Fruit fly (Drosophila melanogaster) whole organism, embryonic: Measurements from ENCODE around the gene Dhc93AB.
A peak's percentile ranks its signal among the peaks of the same experiment; 100 is the strongest.

Source experiments
- Aef1 ChIP-seq: fragments of 200-800 bp; sonication (Bioruptor generic); IDR thresholded peaks from 3 replicates; pipeline ENCODE4 v1.3.6; 2022; ENCODE audit warnings: missing biosample characterization, missing genetic modification characterization
- Blimp-1 ChIP-seq: fragments of 200-800 bp; sonication (Bioruptor generic); optimal IDR thresholded peaks from 3 replicates; lab custom pipeline; 2018; ENCODE audit warnings: missing biosample characterization, missing genetic modification characterization, mild to moderate bottlenecking, moderate library complexity, missing genetic modification reagents
- CG10321 ChIP-seq: fragments of 200-800 bp; sonication (Bioruptor generic); IDR thresholded peaks from 2 replicates; pipeline ENCODE4 v1.3.6; 2022; ENCODE audit warnings: missing biosample characterization, missing genetic modification characterization
- CG12769 ChIP-seq: fragments of 200-800 bp; sonication (Bioruptor generic); optimal IDR thresholded peaks from 2 replicates; lab custom pipeline; 2019; ENCODE audit warnings: missing biosample characterization, mild to moderate bottlenecking, missing genetic modification characterization, moderate library complexity
- CG14965 ChIP-seq: fragments of 200-800 bp; sonication (Bioruptor generic); optimal IDR thresholded peaks from 2 replicates; lab custom pipeline; 2016; ENCODE audit warnings: missing biosample characterization, missing genetic modification characterization, borderline replicate concordance
- CG15601 ChIP-seq: fragments of 200-800 bp; sonication (Bioruptor generic); optimal IDR thresholded peaks from 3 replicates; lab custom pipeline; 2019; ENCODE audit warnings: missing biosample characterization, mild to moderate bottlenecking, missing genetic modification characterization, moderate library complexity
- CG1603 ChIP-seq: fragments of 200-800 bp; sonication (Bioruptor generic); optimal IDR thresholded peaks from 2 replicates; lab custom pipeline; 2019; ENCODE audit warnings: missing biosample characterization, mild to moderate bottlenecking, missing genetic modification characterization, moderate library complexity
- CG18599 ChIP-seq: fragments of 200-800 bp; sonication (Bioruptor generic); optimal IDR thresholded peaks from 3 replicates; lab custom pipeline; 2017; ENCODE audit warnings: missing biosample characterization, missing genetic modification characterization, mild to moderate bottlenecking, moderate library complexity, missing genetic modification reagents
- CG31224 ChIP-seq: fragments of 200-800 bp; sonication (Bioruptor generic); IDR thresholded peaks from 2 replicates; pipeline ENCODE4 v1.3.6; 2022; ENCODE audit warnings: missing biosample characterization, missing genetic modification characterization
- CG3163 ChIP-seq: fragments of 200-800 bp; sonication (Bioruptor generic); optimal IDR thresholded peaks from 3 replicates; lab custom pipeline; 2016; ENCODE audit warnings: missing biosample characterization, missing genetic modification characterization
- CG32767 ChIP-seq: fragments of 200-800 bp; sonication (Bioruptor generic); IDR thresholded peaks from 2 replicates; pipeline ENCODE4 v1.3.6; 2022; ENCODE audit warnings: missing biosample characterization, missing genetic modification characterization
- CG34376 ChIP-seq: fragments of 200-800 bp; sonication (Bioruptor generic); optimal IDR thresholded peaks from 2 replicates; lab custom pipeline; 2018; ENCODE audit warnings: missing biosample characterization, mild to moderate bottlenecking, missing genetic modification characterization
- CG4360 ChIP-seq: fragments of 200-800 bp; sonication (Bioruptor generic); IDR thresholded peaks from 2 replicates; pipeline ENCODE4 v1.3.6; 2022; ENCODE audit warnings: missing biosample characterization, missing genetic modification characterization
- CG5180 ChIP-seq: fragments of 200-800 bp; sonication (Bioruptor generic); optimal IDR thresholded peaks from 3 replicates; lab custom pipeline; 2017; ENCODE audit warnings: missing biosample characterization, missing genetic modification characterization, mild to moderate bottlenecking, moderate library complexity, missing genetic modification reagents
- E2f1 ChIP-seq: fragments of 200-800 bp; sonication (Bioruptor generic); IDR thresholded peaks from 2 replicates; pipeline ENCODE4 v1.3.6; 2022; ENCODE audit warnings: missing biosample characterization, missing genetic modification characterization
- Fer1 ChIP-seq: fragments of 200-800 bp; sonication (Bioruptor generic); optimal IDR thresholded peaks from 2 replicates; lab custom pipeline; 2017; ENCODE audit warnings: missing biosample characterization, mild to moderate bottlenecking, missing genetic modification characterization
- GATAe ChIP-seq: fragments of 200-800 bp; sonication (Bioruptor generic); conservative IDR thresholded peaks from 2 replicates; pipeline ENCODE4 v1.3.6; 2022; ENCODE audit warnings: missing biosample characterization, missing genetic modification characterization
- HHEX ChIP-seq: fragments of 200-800 bp; sonication (Bioruptor generic); optimal IDR thresholded peaks from 3 replicates; lab custom pipeline; 2017; ENCODE audit warnings: missing biosample characterization, mild to moderate bottlenecking, missing genetic modification characterization, missing genetic modification reagents
- Hey ChIP-seq: fragments of 200-800 bp; sonication (Bioruptor generic); optimal IDR thresholded peaks from 3 replicates; lab custom pipeline; 2018; ENCODE audit warnings: missing biosample characterization, mild to moderate bottlenecking, missing genetic modification characterization
- HmgZ ChIP-seq: fragments of 200-800 bp; sonication (Bioruptor generic); optimal IDR thresholded peaks from 2 replicates; lab custom pipeline; 2018; ENCODE audit warnings: missing biosample characterization, mild to moderate bottlenecking, missing genetic modification characterization
- Hsf ChIP-seq: fragments of 200-800 bp; sonication (Bioruptor generic); optimal IDR thresholded peaks from 3 replicates; lab custom pipeline; 2016; ENCODE audit warnings: missing biosample characterization, missing genetic modification characterization
- Jarid2 ChIP-seq: fragments of 200-800 bp; sonication (Bioruptor generic); optimal IDR thresholded peaks from 3 replicates; lab custom pipeline; 2017; ENCODE audit warnings: mild to moderate bottlenecking, missing biosample characterization, missing genetic modification reagents, missing genetic modification characterization
- Nf-YB ChIP-seq: fragments of 200-800 bp; sonication (Bioruptor generic); optimal IDR thresholded peaks from 3 replicates; lab custom pipeline; 2019; ENCODE audit warnings: missing biosample characterization, mild to moderate bottlenecking, missing genetic modification characterization, moderate library complexity
- Nf-YC ChIP-seq: fragments of 200-800 bp; optimal IDR thresholded peaks from 3 replicates; lab custom pipeline; 2019; ENCODE audit warnings: missing biosample characterization, mild to moderate bottlenecking, missing genetic modification characterization, moderate library complexity
- Opbp ChIP-seq: fragments of 200-800 bp; sonication (Bioruptor generic); IDR thresholded peaks from 3 replicates; pipeline ENCODE4 v1.3.6; 2022; ENCODE audit warnings: missing biosample characterization, missing genetic modification characterization; ENCODE audit not compliant: partially characterized antibody
- Pdp1 ChIP-seq, 2 experiments: fragments of 200-800 bp; sonication (Bioruptor generic); optimal IDR thresholded peaks; 3 replicates each; lab custom pipeline; 2016; ENCODE audit warnings: missing biosample characterization in 2 of 2, missing genetic modification characterization in 2 of 2, mild to moderate bottlenecking in 1 of 2, moderate library complexity in 1 of 2
- Ptx1 ChIP-seq: fragments of 200-800 bp; sonication (Bioruptor generic); IDR thresholded peaks from 2 replicates; pipeline ENCODE4 v1.3.6; 2022; ENCODE audit warnings: missing biosample characterization, missing genetic modification characterization
- Ssrp ChIP-seq: fragments of 200-800 bp; sonication (Bioruptor generic); optimal IDR thresholded peaks from 2 replicates; lab custom pipeline; 2018; ENCODE audit warnings: missing biosample characterization, mild to moderate bottlenecking, missing genetic modification characterization, moderate library complexity
- ase ChIP-seq: fragments of 200-800 bp; sonication (Bioruptor generic); IDR thresholded peaks from 3 replicates; pipeline ENCODE4 v1.3.6; 2022; ENCODE audit warnings: missing biosample characterization, missing genetic modification characterization
- chinmo ChIP-seq: fragments of 200-800 bp; sonication (Bioruptor generic); IDR thresholded peaks from 4 replicates; pipeline ENCODE4 v1.3.6; 2022; ENCODE audit warnings: missing biosample characterization, missing genetic modification characterization; ENCODE audit not compliant: partially characterized antibody
- chm ChIP-seq: fragments of 200-800 bp; sonication (Bioruptor generic); IDR thresholded peaks from 2 replicates; pipeline ENCODE4 v1.3.6; 2022; ENCODE audit warnings: missing biosample characterization, missing genetic modification characterization
- crol ChIP-seq: fragments of 200-800 bp; sonication (Bioruptor generic); IDR thresholded peaks from 2 replicates; pipeline ENCODE4 v1.3.6; 2022; ENCODE audit warnings: missing biosample characterization, missing genetic modification characterization
- dm ChIP-seq: fragments of 200-800 bp; sonication (Bioruptor generic); optimal IDR thresholded peaks from 3 replicates; lab custom pipeline; 2016; ENCODE audit warnings: missing biosample characterization, missing genetic modification characterization
- dmrt11E ChIP-seq: fragments of 200-800 bp; sonication (Bioruptor generic); optimal IDR thresholded peaks from 3 replicates; lab custom pipeline; 2018; ENCODE audit warnings: missing biosample characterization, mild to moderate bottlenecking, missing genetic modification characterization, moderate library complexity
- grn ChIP-seq: fragments of 200-800 bp; sonication (Bioruptor generic); optimal IDR thresholded peaks from 3 replicates; lab custom pipeline; 2017; ENCODE audit warnings: missing biosample characterization, missing genetic modification characterization
- kni ChIP-seq: fragments of 200-800 bp; sonication (Bioruptor generic); optimal IDR thresholded peaks from 3 replicates; lab custom pipeline; 2017; ENCODE audit warnings: mild to moderate bottlenecking, missing biosample characterization, missing genetic modification reagents, missing genetic modification characterization
- lab ChIP-seq: fragments of 200-800 bp; sonication (Bioruptor generic); optimal IDR thresholded peaks from 3 replicates; lab custom pipeline; 2017; ENCODE audit warnings: missing biosample characterization, missing genetic modification characterization, mild to moderate bottlenecking, moderate library complexity, missing genetic modification reagents
- luna ChIP-seq: fragments of 200-800 bp; sonication (Bioruptor generic); optimal IDR thresholded peaks from 2 replicates; lab custom pipeline; 2016; ENCODE audit warnings: missing biosample characterization, missing genetic modification characterization
- mirr ChIP-seq: fragments of 200-800 bp; sonication (Bioruptor generic); optimal IDR thresholded peaks from 3 replicates; lab custom pipeline; 2018; ENCODE audit warnings: missing biosample characterization, mild to moderate bottlenecking, missing genetic modification characterization
- nerfin-1 ChIP-seq: fragments of 200-800 bp; sonication (Bioruptor generic); optimal IDR thresholded peaks from 3 replicates; lab custom pipeline; 2019; ENCODE audit warnings: missing biosample characterization, mild to moderate bottlenecking, missing genetic modification characterization, moderate library complexity
- odd ChIP-seq: fragments of 200-800 bp; sonication (Bioruptor generic); optimal IDR thresholded peaks from 2 replicates; lab custom pipeline; 2017; ENCODE audit warnings: missing biosample characterization, mild to moderate bottlenecking, missing genetic modification characterization
- rib ChIP-seq: fragments of 200-800 bp; sonication (Bioruptor generic); IDR thresholded peaks from 2 replicates; pipeline ENCODE4 v1.3.6; 2022; ENCODE audit warnings: missing biosample characterization, missing genetic modification characterization
- sd ChIP-seq: fragments of 200-800 bp; sonication (Bioruptor generic); optimal IDR thresholded peaks from 3 replicates; lab custom pipeline; 2018; ENCODE audit warnings: missing biosample characterization, mild to moderate bottlenecking, missing genetic modification characterization, moderate library complexity
- sens-2 ChIP-seq: fragments of 200-800 bp; sonication (Bioruptor generic); IDR thresholded peaks from 2 replicates; pipeline ENCODE4 v1.3.6; 2022; ENCODE audit warnings: missing biosample characterization, missing genetic modification characterization
- sob ChIP-seq: fragments of 200-800 bp; sonication (Bioruptor generic); IDR thresholded peaks from 2 replicates; pipeline ENCODE4 v1.3.6; 2022; ENCODE audit warnings: missing biosample characterization, missing genetic modification characterization
- sqz ChIP-seq: fragments of 200-800 bp; sonication (Bioruptor generic); optimal IDR thresholded peaks from 3 replicates; lab custom pipeline; 2018; ENCODE audit warnings: missing biosample characterization, mild to moderate bottlenecking, missing genetic modification characterization
- sug ChIP-seq: fragments of 200-800 bp; optimal IDR thresholded peaks from 2 replicates; lab custom pipeline; 2019; ENCODE audit warnings: missing biosample characterization, mild to moderate bottlenecking, missing genetic modification characterization, moderate library complexity

The Dhc93AB gene

dm6 chr3R:21084979-21085378 is 42.7 kb upstream of the Dhc93AB start:
- no peak for TF ChIP-seq CG31224
- TF ChIP-seq HHEX (GFP tag; lab: Kevin White, UChicago): no peak
- TF ChIP-seq sqz (GFP tag; lab: Kevin White, UChicago): no peak
- no peak for TF ChIP-seq CG14965
- no peak for TF ChIP-seq Blimp-1
- no peak for TF ChIP-seq nerfin-1
- TF ChIP-seq ase: no peak

DNA sequence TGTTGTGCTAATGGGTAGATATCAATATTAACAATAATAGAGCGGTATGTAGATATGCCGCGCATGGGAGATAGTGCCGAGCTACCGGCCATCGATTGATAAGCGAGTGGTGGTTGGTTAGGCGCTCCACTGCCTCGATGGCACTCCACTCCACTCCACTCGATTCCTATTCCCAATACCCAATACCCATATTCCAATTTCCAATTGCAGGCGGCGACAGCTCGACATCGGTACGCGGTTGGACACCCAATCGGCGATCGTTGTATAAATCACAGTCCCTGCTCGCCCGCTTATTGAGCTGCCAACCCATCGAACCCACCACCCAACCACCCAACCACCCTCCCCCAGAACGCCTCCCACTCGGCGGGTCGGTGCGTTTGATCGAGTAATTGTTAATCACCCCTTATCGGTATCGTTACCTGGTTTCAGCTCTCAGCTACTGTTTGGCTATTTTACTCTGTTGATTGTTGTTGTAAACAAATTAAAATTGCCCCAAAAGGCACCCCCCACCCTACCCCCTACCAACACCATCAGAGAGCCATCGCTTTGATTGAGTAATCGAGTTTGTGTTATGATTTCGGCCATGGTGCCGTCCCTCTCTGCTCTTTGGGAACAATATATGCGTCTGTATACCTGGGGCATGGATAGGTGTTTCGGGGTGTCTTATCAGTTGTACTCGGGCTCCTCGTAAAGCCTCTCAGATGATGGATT is 38.7 kb upstream of the Dhc93AB start, which contains the start of gene HHEX:
Gene HHEX (minus strand): TSS at position 51 of the 711 bp plus-strand sequence.
- TF ChIP-seq HHEX (GFP tag; lab: Kevin White, UChicago): peak; percentile 41
- no peak for TF ChIP-seq kni (GFP tag; lab: Kevin White, UChicago)
- TF ChIP-seq dmrt11E (tag; lab: Kevin White, UChicago): no peak
- peak; percentile 90 for TF ChIP-seq Nf-YC (tag; lab: Kevin White, UChicago)
- TF ChIP-seq grn (GFP tag; lab: Kevin White, UChicago): peak; percentile 74
- no peak for TF ChIP-seq Hsf (GFP tag; lab: Kevin White, UChicago)
- 0 out of 2 replicates have a peak, but pooled peaks have one; percentile 11 for TF ChIP-seq chm
- TF ChIP-seq chinmo (GFP tag; lab: Robert Waterston, UW): 0 out of 4 replicates have a peak, but pooled peaks have one; percentile 43
- no peak for TF ChIP-seq luna (GFP tag; lab: Kevin White, UChicago)
- TF ChIP-seq CG3163 (GFP tag; lab: Kevin White, UChicago): no peak
- peak; percentile 70 for TF ChIP-seq CG12769
- TF ChIP-seq crol (GFP tag; lab: Robert Waterston, UW): peak; percentile 90
- TF ChIP-seq E2f1 (GFP tag; lab: Robert Waterston, UW): no peak
- peak; percentile 62 for TF ChIP-seq CG10321 (GFP tag; lab: Robert Waterston, UW)
- peak; percentile 76 for TF ChIP-seq sens-2 (GFP tag; lab: Robert Waterston, UW)
- peak; percentile 46 for TF ChIP-seq odd (GFP tag; lab: Kevin White, UChicago)
- no peak for TF ChIP-seq dm
- peak; percentile 87 for TF ChIP-seq mirr (GFP tag; lab: Kevin White, UChicago)
- peak; percentile 4 for TF ChIP-seq CG15601 (tag; lab: Kevin White, UChicago)
- TF ChIP-seq Ptx1: peak; percentile 43
- TF ChIP-seq Aef1 (GFP tag; lab: Robert Waterston, UW): peak; percentile 59; the same call in 2 of the 3 replicates
- 0 out of 3 replicates have a peak, but pooled peaks have one; percentile 27 for TF ChIP-seq Opbp (GFP tag; lab: Robert Waterston, UW)
- peak; percentile 83 for TF ChIP-seq CG34376 (GFP tag; lab: Kevin White, UChicago)
- TF ChIP-seq Nf-YB (GFP tag; lab: Kevin White, UChicago): peak; percentile 90
- TF ChIP-seq sob: 0 out of 2 replicates have a peak, but pooled peaks have one; percentile 19
- TF ChIP-seq CG32767 (GFP tag; lab: Robert Waterston, UW): 0 out of 2 replicates have a peak, but pooled peaks have one; percentile 14
- no peak for TF ChIP-seq CG1603 (tag; lab: Kevin White, UChicago)
- TF ChIP-seq rib: 0 out of 2 replicates have a peak, but pooled peaks have one; percentile 10
- no peak for TF ChIP-seq Ssrp
- TF ChIP-seq sd (tag; lab: Kevin White, UChicago): peak; percentile 76
- TF ChIP-seq CG5180 (GFP tag; lab: Kevin White, UChicago): peak; percentile 66
- TF ChIP-seq HmgZ (tag; lab: Kevin White, UChicago): peak; percentile 49
- TF ChIP-seq lab (GFP tag; lab: Kevin White, UChicago): peak; percentile 95
- peak; percentile 50 for TF ChIP-seq CG18599
- peak; percentile 92 for TF ChIP-seq Hey (tag; lab: Kevin White, UChicago)
- TF ChIP-seq Pdp1 (GFP tag; optimal IDR thresholded peaks at IDR 0.05; lab: Kevin White, UChicago): peak in 1 of 2 experiments; percentile 59
- peak; percentile 34; the same call in 1 of the 2 replicates for TF ChIP-seq CG4360 (GFP tag; lab: Robert Waterston, UW)
- peak; percentile 91 for TF ChIP-seq GATAe
- TF ChIP-seq Jarid2 (GFP tag; lab: Kevin White, UChicago): peak; percentile 7
- peak; percentile 98 for TF ChIP-seq sug (tag; lab: Kevin White, UChicago)
- peak; percentile 7 for TF ChIP-seq Fer1 (GFP tag; lab: Kevin White, UChicago)
